Worm (Caenorhabditis elegans): Measurements from ENCODE around the gene Y43F8B.17.

DNA sequence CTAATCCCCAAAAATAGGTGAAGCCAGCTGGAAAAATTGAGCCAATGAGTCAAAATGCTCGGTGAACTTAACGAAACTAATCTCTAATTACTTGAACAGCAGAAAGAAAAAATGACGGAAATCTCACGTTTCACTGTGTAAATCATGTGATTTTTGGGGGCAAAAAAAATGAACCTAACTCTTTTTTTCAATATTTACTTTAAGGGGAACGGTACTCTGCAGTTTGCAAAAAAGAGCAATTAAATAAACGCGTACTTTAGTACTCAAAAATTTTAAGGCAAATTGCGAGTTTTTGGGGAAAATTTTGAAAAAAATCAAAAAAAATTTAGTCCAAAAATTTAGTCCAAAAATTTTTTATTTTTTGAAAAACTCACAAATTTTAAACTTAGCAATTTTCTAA lies 46.5 kb downstream of the Y43F8B.17 start:
- TF ChIP-seq klf-2 (GFP tag; conservative IDR thresholded peaks at IDR 0.05) = no peak
- TF ChIP-seq T22C8.4 (GFP tag; IDR thresholded peaks at IDR 0.05) = no peak
- no peak for TF ChIP-seq tab-1 (GFP tag; IDR thresholded peaks at IDR 0.05)
- TF ChIP-seq ref-1 (GFP tag; conservative IDR thresholded peaks at IDR 0.05) = no peak
- TF ChIP-seq ztf-29 (GFP tag; IDR thresholded peaks at IDR 0.05) = no peak
- TF ChIP-seq med-1 (GFP tag; optimal IDR thresholded peaks at IDR 0.05; ENCODE audit: insufficient read depth) = no peak
- TF ChIP-seq flt-1 (GFP tag; IDR thresholded peaks at IDR 0.05) = no peak
- no peak for TF ChIP-seq ztf-23 (GFP tag; IDR thresholded peaks at IDR 0.05)

Data from whole organism, midembryonic.